Fruit fly (Drosophila melanogaster) whole organism: ENCODE results near the gene zfh2.

ENCODE experiments used
- CG8478 ChIP-seq: fragments of >200 bp; optimal IDR thresholded peaks from 2 replicates; lab custom pipeline; 2018; ENCODE audit warnings: inconsistent platforms
- psq ChIP-seq: fragments of >200 bp; optimal IDR thresholded peaks from 2 replicates; lab custom pipeline; 2017

- TF ChIP-seq psq (lab: Kevin White, UChicago) (no peak), CG8478 (no peak)
These were observed 32.9 kb upstream of the zfh2 start for dm6 chr4:468634-469238.
